Worm (Caenorhabditis elegans) whole organism, L4 larva: ENCODE data around the gene C17C3.3.

ENCODE experiments used
- R02D3.7 ChIP-seq: fragments of 150-350 bp; sonication (generic microtip); optimal IDR thresholded peaks from 3 replicates; lab custom pipeline; 2014; ENCODE audit warnings: missing biosample characterization, missing genetic modification characterization
- Y105C5A.15 ChIP-seq: fragments of 200-800 bp; sonication (Bioruptor generic); IDR thresholded peaks from 2 replicates; pipeline ENCODE4 v1.3.6; 2022; ENCODE audit warnings: missing genetic modification characterization, missing compliant biosample characterization
- ZK337.2 ChIP-seq: fragments of 200-800 bp; sonication (Bioruptor generic); IDR thresholded peaks from 2 replicates; pipeline ENCODE4 v1.3.6; 2022; ENCODE audit warnings: missing genetic modification reagents, missing genetic modification characterization, missing compliant biosample characterization
- aly-2 ChIP-seq: sonication (generic microtip); optimal IDR thresholded peaks from 2 replicates; lab custom pipeline; 2018; ENCODE audit warnings: missing biosample characterization, missing genetic modification characterization
- ceh-82 ChIP-seq: sonication (generic microtip); optimal IDR thresholded peaks from 2 replicates; lab custom pipeline; 2017; ENCODE audit warnings: missing biosample characterization, missing genetic modification characterization
- dpl-1 ChIP-seq: fragments of 150-350 bp; optimal IDR thresholded peaks from 2 replicates; lab custom pipeline; 2014; ENCODE audit warnings: missing biosample characterization, missing genetic modification reagents, missing genetic modification characterization
- fkh-10 ChIP-seq: fragments of 150-350 bp; optimal IDR thresholded peaks from 2 replicates; lab custom pipeline; 2014; ENCODE audit warnings: missing biosample characterization, missing genetic modification reagents, missing genetic modification characterization
- mep-1 ChIP-seq: fragments of 150-350 bp; sonication (generic microtip); optimal IDR thresholded peaks from 3 replicates; lab custom pipeline; 2014; ENCODE audit warnings: missing biosample characterization, missing genetic modification characterization
- nhr-10 ChIP-seq: fragments of 150-350 bp; optimal IDR thresholded peaks from 2 replicates; lab custom pipeline; 2014; ENCODE audit warnings: missing biosample characterization, missing genetic modification characterization
- nhr-11 ChIP-seq: fragments of 150-350 bp; optimal IDR thresholded peaks from 2 replicates; lab custom pipeline; 2014; ENCODE audit warnings: missing biosample characterization, missing genetic modification characterization
- pha-4 ChIP-seq, 2 experiments: fragments of 150-350 bp in 1 of 2; fragments of 200-800 bp in 1 of 2; sonication (Bioruptor generic) in 1 of 2; IDR thresholded peaks in 1 of 2; optimal IDR thresholded peaks in 1 of 2; 2 replicates each; pipeline versions ENCODE4 v1.3.6 to Lab custom; 2014 to 2022; ENCODE audit warnings: missing genetic modification characterization in 2 of 2, missing genetic modification reagents in 2 of 2, missing biosample characterization in 1 of 2, missing compliant biosample characterization in 1 of 2
- skn-1 ChIP-seq: fragments of 150-350 bp; optimal IDR thresholded peaks from 2 replicates; lab custom pipeline; 2014; ENCODE audit warnings: missing biosample characterization, missing genetic modification characterization
- ztf-11 ChIP-seq: fragments of 150-350 bp; optimal IDR thresholded peaks from 2 replicates; lab custom pipeline; 2014; ENCODE audit warnings: missing biosample characterization, missing genetic modification characterization

DNA sequence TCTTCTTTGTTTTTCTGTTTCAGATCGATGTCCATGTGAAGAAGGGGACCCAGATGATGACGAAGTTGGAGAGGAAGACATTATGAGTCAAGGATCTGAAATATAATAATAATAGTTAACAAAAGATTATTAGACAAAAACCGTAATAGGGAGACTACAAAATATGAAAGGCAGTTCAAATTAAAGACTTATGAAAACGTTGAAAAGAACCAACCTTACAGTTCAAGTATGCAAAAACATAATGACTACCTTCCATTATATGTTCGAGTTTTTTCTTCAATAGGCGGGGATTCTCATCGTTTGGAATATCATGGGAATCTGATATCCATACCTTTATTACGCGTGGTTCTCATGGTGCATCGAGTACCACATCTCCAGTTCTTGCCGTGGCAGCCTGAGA, 27.9 kb upstream of the C17C3.3 start, which contains the start of gene hlh-26:
- TF ChIP-seq pha-4 (GFP tag; IDR thresholded peaks at IDR 0.05; lab: Robert Waterston, UW) (no peak), pha-4 (tag; optimal IDR thresholded peaks at IDR 0.05; lab: Kevin White, UChicago) (no peak), skn-1 (no peak), nhr-11 (tag; lab: Kevin White, UChicago) (no peak), R02D3.7 (tag; lab: Kevin White, UChicago) (no peak), ZK337.2 (GFP tag; lab: Robert Waterston, UW) (no peak), Y105C5A.15 (GFP tag; lab: Robert Waterston, UW) (no peak), ztf-11 (tag; lab: Kevin White, UChicago) (no peak), mep-1 (tag; lab: Kevin White, UChicago) (no peak), nhr-10 (no peak), fkh-10 (GFP tag; lab: Kevin White, UChicago) (no peak), aly-2 (tag; lab: Kevin White, UChicago) (no peak), ceh-82 (tag; lab: Kevin White, UChicago) (no peak), dpl-1 (GFP tag; lab: Kevin White, UChicago) (no peak)
